Fruit fly (Drosophila melanogaster) whole organism, embryonic: Measurements from ENCODE around the gene bora.

ENCODE experiments used
- CG10274 ChIP-seq: fragments of 200-800 bp; sonication (Bioruptor generic); optimal IDR thresholded peaks from 3 replicates; lab custom pipeline; 2017; ENCODE audit warnings: missing biosample characterization, mild to moderate bottlenecking, missing genetic modification characterization
- CG11456 ChIP-seq: fragments of 200-800 bp; sonication (Bioruptor generic); IDR thresholded peaks from 3 replicates; pipeline ENCODE4 v1.3.6; 2022; ENCODE audit warnings: missing biosample characterization, missing genetic modification characterization
- CG12155 ChIP-seq: fragments of 200-800 bp; sonication (Bioruptor generic); optimal IDR thresholded peaks from 3 replicates; lab custom pipeline; 2016; ENCODE audit warnings: missing biosample characterization, missing genetic modification characterization
- CG12391 ChIP-seq: fragments of 200-800 bp; sonication (Bioruptor generic); optimal IDR thresholded peaks from 3 replicates; lab custom pipeline; 2018; ENCODE audit warnings: missing biosample characterization, mild to moderate bottlenecking, missing genetic modification characterization, moderate library complexity
- CG16813 ChIP-seq: fragments of 200-800 bp; sonication (Bioruptor generic); IDR thresholded peaks from 3 replicates; pipeline ENCODE4 v1.3.6; 2022; ENCODE audit warnings: missing biosample characterization, missing genetic modification characterization; ENCODE audit not compliant: partially characterized antibody
- CG17328 ChIP-seq: fragments of 200-800 bp; sonication (Bioruptor generic); IDR thresholded peaks from 2 replicates; pipeline ENCODE4 v1.3.6; 2022; ENCODE audit warnings: missing biosample characterization, missing genetic modification characterization
- CG17612 ChIP-seq: fragments of 200-800 bp; sonication (Bioruptor generic); IDR thresholded peaks from 2 replicates; pipeline ENCODE4 v1.3.6; 2022; ENCODE audit warnings: missing biosample characterization, missing genetic modification characterization
- CG18599 ChIP-seq: fragments of 200-800 bp; sonication (Bioruptor generic); optimal IDR thresholded peaks from 3 replicates; lab custom pipeline; 2017; ENCODE audit warnings: missing biosample characterization, missing genetic modification characterization, mild to moderate bottlenecking, moderate library complexity, missing genetic modification reagents
- CG2678 ChIP-seq: fragments of 200-800 bp; sonication (Bioruptor generic); optimal IDR thresholded peaks from 3 replicates; lab custom pipeline; 2019; ENCODE audit warnings: missing biosample characterization, mild to moderate bottlenecking, missing genetic modification characterization, moderate library complexity
- CG3163 ChIP-seq: fragments of 200-800 bp; sonication (Bioruptor generic); optimal IDR thresholded peaks from 3 replicates; lab custom pipeline; 2016; ENCODE audit warnings: missing biosample characterization, missing genetic modification characterization
- CG34224 ChIP-seq: fragments of 200-800 bp; sonication (Bioruptor generic); IDR thresholded peaks from 3 replicates; pipeline ENCODE4 v1.3.6; 2022; ENCODE audit warnings: missing biosample characterization, missing genetic modification characterization; ENCODE audit not compliant: partially characterized antibody
- CG42726 ChIP-seq: fragments of 200-800 bp; sonication (Bioruptor generic); IDR thresholded peaks from 2 replicates; pipeline ENCODE4 v1.3.6; 2022; ENCODE audit warnings: missing biosample characterization, missing genetic modification characterization; ENCODE audit not compliant: partially characterized antibody
- CG6765 ChIP-seq: fragments of 200-800 bp; sonication (Bioruptor generic); optimal IDR thresholded peaks from 3 replicates; lab custom pipeline; 2017; ENCODE audit warnings: missing biosample characterization, mild to moderate bottlenecking, missing genetic modification characterization
- CG7745 ChIP-seq: fragments of 200-800 bp; sonication (Bioruptor generic); optimal IDR thresholded peaks from 2 replicates; lab custom pipeline; 2018; ENCODE audit warnings: missing biosample characterization, mild to moderate bottlenecking, missing genetic modification characterization, moderate library complexity
- CG7786 ChIP-seq: fragments of 200-800 bp; sonication (Bioruptor generic); optimal IDR thresholded peaks from 2 replicates; lab custom pipeline; 2016; ENCODE audit warnings: missing biosample characterization, missing genetic modification characterization
- CG7839 ChIP-seq: fragments of 200-800 bp; sonication (Bioruptor generic); optimal IDR thresholded peaks from 3 replicates; lab custom pipeline; 2018; ENCODE audit warnings: missing biosample characterization, mild to moderate bottlenecking, missing genetic modification characterization, moderate library complexity
- CG8765 ChIP-seq: fragments of 200-800 bp; sonication (Bioruptor generic); IDR thresholded peaks from 2 replicates; pipeline ENCODE4 v1.3.6; 2022; ENCODE audit warnings: missing biosample characterization, missing genetic modification characterization
- CG9215 ChIP-seq: fragments of 200-800 bp; sonication (Bioruptor generic); IDR thresholded peaks from 2 replicates; pipeline ENCODE4 v1.3.6; 2022; ENCODE audit warnings: missing biosample characterization, missing genetic modification characterization
- CG9727 ChIP-seq: fragments of 200-800 bp; sonication (Bioruptor generic); optimal IDR thresholded peaks from 3 replicates; lab custom pipeline; 2017; ENCODE audit warnings: missing biosample characterization, mild to moderate bottlenecking, missing genetic modification characterization
- CkIIα-i1 ChIP-seq: fragments of 200-800 bp; sonication (Bioruptor generic); IDR thresholded peaks from 2 replicates; pipeline ENCODE4 v1.3.6; 2022; ENCODE audit warnings: missing biosample characterization, missing genetic modification characterization
- Dip2 ChIP-seq: fragments of 200-800 bp; sonication (Bioruptor generic); IDR thresholded peaks from 2 replicates; pipeline ENCODE4 v1.3.6; 2022; ENCODE audit warnings: missing biosample characterization, missing genetic modification characterization
- Dref ChIP-seq: fragments of 200-800 bp; sonication (Bioruptor generic); IDR thresholded peaks from 2 replicates; pipeline ENCODE4 v1.3.6; 2022; ENCODE audit warnings: missing biosample characterization, missing genetic modification characterization
- H15 ChIP-seq: fragments of 200-800 bp; sonication (Bioruptor generic); IDR thresholded peaks from 3 replicates; pipeline ENCODE4 v1.3.6; 2022; ENCODE audit warnings: missing biosample characterization, missing genetic modification characterization
- H2.0 ChIP-seq: fragments of 200-800 bp; sonication (Bioruptor generic); IDR thresholded peaks from 2 replicates; pipeline ENCODE4 v1.3.6; 2022; ENCODE audit warnings: missing biosample characterization, missing genetic modification characterization
- Hr3 ChIP-seq: fragments of 200-800 bp; sonication (Bioruptor generic); optimal IDR thresholded peaks from 3 replicates; lab custom pipeline; 2016; ENCODE audit warnings: missing biosample characterization, missing genetic modification characterization
- Lhr ChIP-seq: fragments of 200-800 bp; sonication (Bioruptor generic); optimal IDR thresholded peaks from 3 replicates; lab custom pipeline; 2017; ENCODE audit warnings: mild to moderate bottlenecking, missing biosample characterization, missing genetic modification reagents, missing genetic modification characterization
- MESR4 ChIP-seq: fragments of 200-800 bp; sonication (Bioruptor generic); optimal IDR thresholded peaks from 2 replicates; lab custom pipeline; 2018; ENCODE audit warnings: missing biosample characterization, mild to moderate bottlenecking, missing genetic modification characterization, moderate library complexity
- Max ChIP-seq: fragments of 200-800 bp; sonication (Bioruptor generic); optimal IDR thresholded peaks from 2 replicates; lab custom pipeline; 2016; ENCODE audit warnings: missing biosample characterization, mild to moderate bottlenecking, missing genetic modification characterization
- NC2β ChIP-seq: fragments of 200-800 bp; sonication (Bioruptor generic); optimal IDR thresholded peaks from 2 replicates; lab custom pipeline; 2016; ENCODE audit warnings: missing biosample characterization, missing genetic modification characterization
- NFAT ChIP-seq: fragments of 200-800 bp; sonication (Bioruptor generic); IDR thresholded peaks from 2 replicates; pipeline ENCODE4 v1.3.6; 2022; ENCODE audit warnings: missing biosample characterization, missing genetic modification characterization
- Optix ChIP-seq: fragments of 200-800 bp; sonication (Bioruptor generic); IDR thresholded peaks from 3 replicates; pipeline ENCODE4 v1.3.6; 2022; ENCODE audit warnings: missing biosample characterization, missing genetic modification characterization
- Sox100B ChIP-seq: fragments of 200-800 bp; sonication (Bioruptor generic); optimal IDR thresholded peaks from 3 replicates; lab custom pipeline; 2018; ENCODE audit warnings: missing biosample characterization, mild to moderate bottlenecking, missing genetic modification characterization
- Ssrp ChIP-seq: fragments of 200-800 bp; sonication (Bioruptor generic); optimal IDR thresholded peaks from 2 replicates; lab custom pipeline; 2018; ENCODE audit warnings: missing biosample characterization, mild to moderate bottlenecking, missing genetic modification characterization, moderate library complexity
- Stat92E ChIP-seq, 3 experiments: fragments of >200 bp in 2 of 3; fragments of 200-800 bp in 1 of 3; sonication (Bioruptor generic) in 1 of 3; optimal IDR thresholded peaks; 2 replicates each; lab custom pipeline; 2017 to 2019; ENCODE audit warnings: missing biosample characterization in 3 of 3, missing genetic modification characterization in 3 of 3, mild to moderate bottlenecking in 1 of 3, moderate library complexity in 1 of 3
- ato ChIP-seq: fragments of 200-800 bp; sonication (Bioruptor generic); IDR thresholded peaks from 2 replicates; pipeline ENCODE4 v1.3.6; 2022; ENCODE audit warnings: missing biosample characterization, missing genetic modification characterization; ENCODE audit not compliant: partially characterized antibody
- bbx ChIP-seq: fragments of 200-800 bp; sonication (Bioruptor generic); IDR thresholded peaks from 2 replicates; pipeline ENCODE4 v1.3.6; 2022; ENCODE audit warnings: missing biosample characterization, missing genetic modification characterization; ENCODE audit not compliant: partially characterized antibody
- dmrt11E ChIP-seq: fragments of 200-800 bp; sonication (Bioruptor generic); optimal IDR thresholded peaks from 3 replicates; lab custom pipeline; 2018; ENCODE audit warnings: missing biosample characterization, mild to moderate bottlenecking, missing genetic modification characterization, moderate library complexity
- gcm ChIP-seq: fragments of 200-800 bp; sonication (Bioruptor generic); optimal IDR thresholded peaks from 2 replicates; lab custom pipeline; 2019; ENCODE audit warnings: missing biosample characterization, mild to moderate bottlenecking, missing genetic modification characterization, moderate library complexity
- gfzf ChIP-seq: fragments of 200-800 bp; sonication (Bioruptor generic); optimal IDR thresholded peaks from 2 replicates; lab custom pipeline; 2016; ENCODE audit warnings: missing biosample characterization, mild to moderate bottlenecking, missing genetic modification characterization, moderate library complexity
- mam ChIP-seq: fragments of 200-800 bp; sonication (Bioruptor generic); optimal IDR thresholded peaks from 3 replicates; lab custom pipeline; 2016; ENCODE audit warnings: missing biosample characterization, missing genetic modification characterization
- pan ChIP-seq, 4 experiments: fragments of >200 bp in 3 of 4; fragments of 200-800 bp in 1 of 4; sonication (Bioruptor generic) in 1 of 4; optimal IDR thresholded peaks in 3 of 4; IDR thresholded peaks in 1 of 4; 2 replicates each; pipeline versions ENCODE4 v1.3.6 to Lab custom; 2017 to 2022; ENCODE audit warnings: missing biosample characterization in 2 of 4, missing genetic modification characterization in 2 of 4, mixed read lengths in 1 of 4
- peb ChIP-seq: fragments of 200-800 bp; sonication (Bioruptor generic); IDR thresholded peaks from 2 replicates; pipeline ENCODE4 v1.3.6; 2022; ENCODE audit warnings: missing biosample characterization, missing genetic modification characterization
- phol ChIP-seq: fragments of 200-800 bp; sonication (Bioruptor generic); optimal IDR thresholded peaks from 3 replicates; lab custom pipeline; 2018; ENCODE audit warnings: missing biosample characterization, mild to moderate bottlenecking, missing genetic modification characterization, moderate library complexity
- ranshi ChIP-seq: fragments of 200-800 bp; sonication (Bioruptor generic); IDR thresholded peaks from 2 replicates; pipeline ENCODE4 v1.3.6; 2022; ENCODE audit warnings: missing biosample characterization, missing genetic modification characterization
- rib ChIP-seq: fragments of 200-800 bp; sonication (Bioruptor generic); IDR thresholded peaks from 2 replicates; pipeline ENCODE4 v1.3.6; 2022; ENCODE audit warnings: missing biosample characterization, missing genetic modification characterization
- sug ChIP-seq: fragments of 200-800 bp; optimal IDR thresholded peaks from 2 replicates; lab custom pipeline; 2019; ENCODE audit warnings: missing biosample characterization, mild to moderate bottlenecking, missing genetic modification characterization, moderate library complexity
- tll ChIP-seq, 2 experiments: fragments of 200-800 bp in 1 of 2; fragments of >200 bp in 1 of 2; sonication (Bioruptor generic) in 1 of 2; optimal IDR thresholded peaks; 2 replicates each; lab custom pipeline; 2017 to 2019; ENCODE audit warnings: missing biosample characterization in 2 of 2, missing genetic modification characterization in 2 of 2, mild to moderate bottlenecking in 1 of 2, moderate library complexity in 1 of 2
- tna ChIP-seq: fragments of 200-800 bp; sonication (Bioruptor generic); IDR thresholded peaks from 2 replicates; pipeline ENCODE4 v1.3.6; 2022; ENCODE audit warnings: missing biosample characterization, missing genetic modification characterization; ENCODE audit not compliant: partially characterized antibody
- vvl ChIP-seq: fragments of 200-800 bp; sonication (Bioruptor generic); IDR thresholded peaks from 2 replicates; pipeline ENCODE4 v1.3.6; 2022; ENCODE audit warnings: missing biosample characterization, missing genetic modification characterization

Gene bora

DNA sequence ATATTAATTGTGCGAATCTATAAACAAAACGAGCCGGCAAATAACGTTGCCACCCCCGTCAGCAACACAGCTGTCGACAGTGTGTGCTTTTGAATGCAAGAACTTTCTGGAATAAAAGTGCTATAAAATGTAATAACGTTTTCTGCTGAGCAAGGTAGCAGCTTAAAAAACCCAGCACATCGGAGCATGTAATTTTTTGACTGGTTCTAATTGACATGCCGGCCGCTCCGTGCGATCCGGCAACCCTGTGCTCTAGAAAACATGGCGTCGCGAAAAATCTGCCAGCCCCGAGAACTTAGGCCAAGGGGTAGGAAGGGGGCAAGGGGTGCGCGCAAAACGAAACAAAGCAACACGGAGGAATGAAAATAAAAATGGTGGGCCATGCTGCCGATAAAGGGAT, 49.7 kb downstream of the bora start (continued):
- no peak for TF ChIP-seq Lhr (GFP tag; lab: Kevin White, UChicago)
- peak; percentile 1 for TF ChIP-seq gcm (GFP tag; lab: Kevin White, UChicago)
- peak; percentile 37 for TF ChIP-seq CG18599
- TF ChIP-seq Ssrp (tag; lab: Kevin White, UChicago), result no peak
- TF ChIP-seq CkIIα-i1, result no peak
- no peak for TF ChIP-seq Dip2
- TF ChIP-seq Dref (GFP tag; lab: Robert Waterston, UW), result peak; percentile 42
- no peak for TF ChIP-seq CG17612 (GFP tag; lab: Robert Waterston, UW)
- no peak for TF ChIP-seq Stat92E (GFP tag; optimal IDR thresholded peaks at IDR 0.05; lab: Kevin White, UChicago)
- TF ChIP-seq CG7839 (tag; lab: Kevin White, UChicago), result no peak
- peak; percentile 33; the same call in 1 of the 2 replicates for TF ChIP-seq bbx (GFP tag; lab: Robert Waterston, UW)
- TF ChIP-seq CG12391, result no peak
- TF ChIP-seq CG7786 (GFP tag; lab: Kevin White, UChicago), result no peak
- peak; percentile 49; the same call in 1 of the 2 replicates for TF ChIP-seq vvl (GFP tag; lab: Robert Waterston, UW)
- no peak for TF ChIP-seq H15 (GFP tag; lab: Robert Waterston, UW)
- TF ChIP-seq CG10274 (GFP tag; lab: Kevin White, UChicago), result no peak
- TF ChIP-seq rib (GFP tag; lab: Robert Waterston, UW), result peak; percentile 97
- TF ChIP-seq gfzf (GFP tag; lab: Kevin White, UChicago), result no peak
- peak; percentile 98 for TF ChIP-seq phol (tag; lab: Kevin White, UChicago)
- no peak for TF ChIP-seq CG34224 (GFP tag; lab: Robert Waterston, UW)
- peak; percentile 3 for TF ChIP-seq NC2β
- peak; percentile 32 for TF ChIP-seq mam (GFP tag; lab: Kevin White, UChicago)
- no peak for TF ChIP-seq tll (GFP tag; optimal IDR thresholded peaks at IDR 0.05; lab: Kevin White, UChicago)
- TF ChIP-seq CG7745 (tag; lab: Kevin White, UChicago), result no peak
- TF ChIP-seq tna, result peak; percentile 19; the same call in 1 of the 2 replicates
- TF ChIP-seq CG12155 (GFP tag; lab: Kevin White, UChicago), result no peak
- TF ChIP-seq CG11456 (GFP tag; lab: Robert Waterston, UW), result no peak
- no peak for TF ChIP-seq CG2678 (tag; lab: Kevin White, UChicago)
- TF ChIP-seq CG9215 (GFP tag; lab: Robert Waterston, UW), result no peak
- no peak for TF ChIP-seq H2.0
- no peak for TF ChIP-seq dmrt11E (tag; lab: Kevin White, UChicago)
- TF ChIP-seq CG9727 (GFP tag; lab: Kevin White, UChicago), result no peak
- TF ChIP-seq CG17328 (GFP tag; lab: Robert Waterston, UW), result 0 out of 2 replicates have a peak, but pooled peaks have one; percentile 33
- TF ChIP-seq CG16813 (GFP tag; lab: Robert Waterston, UW), result peak; percentile 19; the same call in 1 of the 3 replicates
- TF ChIP-seq CG8765 (GFP tag; lab: Robert Waterston, UW), result no peak
- TF ChIP-seq Sox100B (GFP tag; lab: Kevin White, UChicago), result no peak
- TF ChIP-seq Optix (GFP tag; lab: Robert Waterston, UW), result no peak
- no peak for TF ChIP-seq pan (optimal IDR thresholded peaks at IDR 0.05; lab: Kevin White, UChicago)
- peak in 1 of 2 experiments; percentile 30 for TF ChIP-seq pan (GFP tag; optimal IDR thresholded peaks at IDR 0.05 in 1 of 2, IDR thresholded peaks at IDR 0.05 in 1 of 2)
- no peak for TF ChIP-seq ato (GFP tag; lab: Robert Waterston, UW)
- TF ChIP-seq sug, result peak; percentile 9
- no peak for TF ChIP-seq MESR4 (GFP tag; lab: Kevin White, UChicago)
- 0 out of 2 replicates have a peak, but pooled peaks have one; percentile 6 for TF ChIP-seq ranshi (GFP tag; lab: Robert Waterston, UW)
- no peak for TF ChIP-seq CG3163 (GFP tag; lab: Kevin White, UChicago)
- no peak for TF ChIP-seq NFAT (GFP tag; lab: Robert Waterston, UW)
- TF ChIP-seq CG42726 (GFP tag; lab: Robert Waterston, UW), result no peak
- TF ChIP-seq peb (GFP tag; lab: Robert Waterston, UW), result no peak
- TF ChIP-seq Hr3 (GFP tag; lab: Kevin White, UChicago), result no peak
- peak; percentile 51 for TF ChIP-seq Max (GFP tag; lab: Kevin White, UChicago)
- TF ChIP-seq CG6765 (GFP tag; lab: Kevin White, UChicago), result no peak
